Worm (Caenorhabditis elegans) whole organism, L4 larva: ENCODE results near the gene qars-1.

ENCODE experiments used
- F10B5.3 ChIP-seq: sonication (generic microtip); optimal IDR thresholded peaks from 2 replicates; lab custom pipeline; 2016; ENCODE audit warnings: mild to moderate bottlenecking, missing genetic modification characterization, missing compliant biosample characterization
- F26F4.8 ChIP-seq: fragments of 200-800 bp; sonication (Bioruptor generic); conservative IDR thresholded peaks from 2 replicates; pipeline ENCODE4 v1.3.6; 2022; ENCODE audit warnings: missing genetic modification characterization, missing compliant biosample characterization
- T20F7.1 ChIP-seq: fragments of 200-800 bp; sonication (Bioruptor generic); optimal IDR thresholded peaks from 2 replicates; lab custom pipeline; 2018; ENCODE audit warnings: mild to moderate bottlenecking, missing genetic modification characterization, missing compliant biosample characterization
- aly-2 ChIP-seq: sonication (generic microtip); optimal IDR thresholded peaks from 2 replicates; lab custom pipeline; 2018; ENCODE audit warnings: missing biosample characterization, missing genetic modification characterization
- ama-1 ChIP-seq: fragments of 150-350 bp; optimal IDR thresholded peaks from 2 replicates; lab custom pipeline; 2014; ENCODE audit warnings: inconsistent platforms, mixed read lengths
- arid-1 ChIP-seq: fragments of 200-800 bp; sonication (Bioruptor generic); conservative IDR thresholded peaks from 2 replicates; pipeline ENCODE4 v1.3.6; 2022; ENCODE audit warnings: missing genetic modification reagents, missing genetic modification characterization, missing compliant biosample characterization
- ceh-44 ChIP-seq: fragments of 200-800 bp; sonication (Bioruptor generic); IDR thresholded peaks from 2 replicates; pipeline ENCODE4 v1.3.6; 2022; ENCODE audit warnings: missing genetic modification reagents, missing genetic modification characterization, missing compliant biosample characterization
- cey-2 ChIP-seq: sonication (generic microtip); optimal IDR thresholded peaks from 3 replicates; lab custom pipeline; 2017; ENCODE audit warnings: missing genetic modification characterization, mild to moderate bottlenecking, missing compliant biosample characterization, antibody characterized with exemption, borderline replicate concordance; ENCODE audit not compliant: insufficient read depth
- daf-12 ChIP-seq: fragments of 150-350 bp; optimal IDR thresholded peaks from 2 replicates; lab custom pipeline; 2014; ENCODE audit warnings: missing biosample characterization, missing genetic modification reagents, missing genetic modification characterization
- daf-16 ChIP-seq, 3 experiments: sonication (generic microtip); optimal IDR thresholded peaks; 2 replicates each; lab custom pipeline; 2016 to 2017; ENCODE audit warnings: missing genetic modification characterization in 3 of 3, missing genetic modification reagents in 3 of 3, mild to moderate bottlenecking in 2 of 3, missing compliant biosample characterization in 2 of 3, missing biosample characterization in 1 of 3, moderate library complexity in 1 of 3
- dmd-9 ChIP-seq: fragments of 200-800 bp; sonication (Bioruptor generic); IDR thresholded peaks from 2 replicates; pipeline ENCODE4 v1.3.6; 2022; ENCODE audit warnings: missing genetic modification reagents, missing genetic modification characterization, missing compliant biosample characterization
- dpl-1 ChIP-seq: fragments of 150-350 bp; optimal IDR thresholded peaks from 2 replicates; lab custom pipeline; 2014; ENCODE audit warnings: missing biosample characterization, missing genetic modification reagents, missing genetic modification characterization
- dve-1 ChIP-seq: sonication (generic microtip); optimal IDR thresholded peaks from 2 replicates; lab custom pipeline; 2017; ENCODE audit warnings: antibody characterized with exemption, mild to moderate bottlenecking, missing genetic modification characterization, missing compliant biosample characterization; ENCODE audit not compliant: insufficient read depth
- egl-27 ChIP-seq: sonication (generic microtip); optimal IDR thresholded peaks from 3 replicates; lab custom pipeline; 2017; ENCODE audit warnings: missing biosample characterization, missing genetic modification reagents, missing genetic modification characterization
- gei-8 ChIP-seq: fragments of 200-800 bp; sonication (Bioruptor generic); optimal IDR thresholded peaks from 2 replicates; lab custom pipeline; 2018; ENCODE audit warnings: mild to moderate bottlenecking, missing genetic modification characterization, missing compliant biosample characterization
- hlh-30 ChIP-seq: sonication (generic microtip); optimal IDR thresholded peaks from 2 replicates; lab custom pipeline; 2017; ENCODE audit warnings: antibody characterized with exemption, mild to moderate bottlenecking, missing genetic modification characterization, missing compliant biosample characterization; ENCODE audit not compliant: insufficient read depth
- jun-1 ChIP-seq: fragments of 150-350 bp; optimal IDR thresholded peaks from 2 replicates; lab custom pipeline; 2014; ENCODE audit warnings: missing biosample characterization, missing genetic modification reagents, missing genetic modification characterization
- lin-13 ChIP-seq: fragments of 150-350 bp; optimal IDR thresholded peaks from 2 replicates; lab custom pipeline; 2014; ENCODE audit warnings: missing biosample characterization, missing genetic modification reagents, missing genetic modification characterization
- lin-29 ChIP-seq: fragments of 200-800 bp; sonication (Bioruptor generic); IDR thresholded peaks from 2 replicates; pipeline ENCODE4 v1.3.6; 2022; ENCODE audit warnings: missing genetic modification reagents, missing genetic modification characterization, missing compliant biosample characterization
- lir-3 ChIP-seq: sonication (generic microtip); optimal IDR thresholded peaks from 2 replicates; lab custom pipeline; 2016; ENCODE audit warnings: mild to moderate bottlenecking, missing genetic modification characterization, missing compliant biosample characterization
- madf-9 ChIP-seq: fragments of 200-800 bp; sonication (Bioruptor generic); conservative IDR thresholded peaks from 2 replicates; pipeline ENCODE4 v1.3.6; 2022; ENCODE audit warnings: missing genetic modification reagents, missing genetic modification characterization, missing compliant biosample characterization
- mxl-2 ChIP-seq: fragments of 200-800 bp; sonication (Bioruptor generic); conservative IDR thresholded peaks from 2 replicates; pipeline ENCODE4 v1.3.6; 2022; ENCODE audit warnings: missing genetic modification reagents, missing genetic modification characterization, missing compliant biosample characterization
- nhr-102 ChIP-seq: sonication (generic microtip); optimal IDR thresholded peaks from 2 replicates; lab custom pipeline; 2016; ENCODE audit warnings: mild to moderate bottlenecking, missing genetic modification characterization, moderate library complexity, missing compliant biosample characterization
- nhr-237 ChIP-seq: sonication (generic microtip); optimal IDR thresholded peaks from 2 replicates; lab custom pipeline; 2017; ENCODE audit warnings: missing biosample characterization, missing genetic modification characterization
- nhr-25 ChIP-seq: sonication (generic microtip); optimal IDR thresholded peaks from 2 replicates; lab custom pipeline; 2017; ENCODE audit warnings: missing genetic modification characterization, mild to moderate bottlenecking, missing compliant biosample characterization, antibody characterized with exemption, moderate library complexity, borderline replicate concordance; ENCODE audit not compliant: insufficient read depth
- nhr-28 ChIP-seq: fragments of 150-350 bp; optimal IDR thresholded peaks from 2 replicates; lab custom pipeline; 2014; ENCODE audit warnings: missing biosample characterization, missing genetic modification characterization
- nhr-76 ChIP-seq: fragments of 150-350 bp; optimal IDR thresholded peaks from 2 replicates; lab custom pipeline; 2014; ENCODE audit warnings: missing biosample characterization, missing genetic modification characterization
- pha-4 ChIP-seq, 2 experiments: fragments of 150-350 bp in 1 of 2; fragments of 200-800 bp in 1 of 2; sonication (Bioruptor generic) in 1 of 2; IDR thresholded peaks in 1 of 2; optimal IDR thresholded peaks in 1 of 2; 2 replicates each; pipeline versions ENCODE4 v1.3.6 to Lab custom; 2014 to 2022; ENCODE audit warnings: missing genetic modification characterization in 2 of 2, missing genetic modification reagents in 2 of 2, missing biosample characterization in 1 of 2, missing compliant biosample characterization in 1 of 2
- php-3 ChIP-seq: fragments of 200-800 bp; sonication (Bioruptor generic); IDR thresholded peaks from 2 replicates; pipeline ENCODE4 v1.3.6; 2022; ENCODE audit warnings: missing genetic modification reagents, missing genetic modification characterization, missing compliant biosample characterization
- rbr-2 ChIP-seq: sonication (generic microtip); optimal IDR thresholded peaks from 2 replicates; lab custom pipeline; 2016; ENCODE audit warnings: missing genotype, missing genetic modification characterization, missing compliant biosample characterization
- sdz-12 ChIP-seq: fragments of 200-800 bp; sonication (Bioruptor generic); optimal IDR thresholded peaks from 2 replicates; lab custom pipeline; 2018; ENCODE audit warnings: mild to moderate bottlenecking, missing genetic modification characterization, missing compliant biosample characterization
- skn-1 ChIP-seq: fragments of 150-350 bp; optimal IDR thresholded peaks from 2 replicates; lab custom pipeline; 2014; ENCODE audit warnings: missing biosample characterization, missing genetic modification characterization
- snpc-1.2 ChIP-seq: fragments of 200-800 bp; sonication (Bioruptor generic); IDR thresholded peaks from 2 replicates; pipeline ENCODE4 v1.3.6; 2022; ENCODE audit warnings: missing genetic modification reagents, missing genetic modification characterization, missing compliant biosample characterization
- snpc-4 ChIP-seq: fragments of 150-350 bp; optimal IDR thresholded peaks from 2 replicates; lab custom pipeline; 2014; ENCODE audit warnings: missing biosample characterization, missing genetic modification characterization
- spr-1 ChIP-seq: sonication (generic microtip); optimal IDR thresholded peaks from 2 replicates; lab custom pipeline; 2016; ENCODE audit warnings: mild to moderate bottlenecking, missing genetic modification characterization, missing compliant biosample characterization
- unc-39 ChIP-seq: sonication (generic microtip); optimal IDR thresholded peaks from 2 replicates; lab custom pipeline; 2017; ENCODE audit warnings: missing biosample characterization, missing genetic modification characterization
- unc-62 ChIP-seq, 3 experiments: fragments of 150-350 bp in 1 of 3; sonication (generic microtip); optimal IDR thresholded peaks in 2 of 3; peaks in 1 of 3; 1 replicate in 1 of 3; 2 replicates in 2 of 3; lab custom pipeline; 2014 to 2017; ENCODE audit warnings: missing biosample characterization in 3 of 3, missing genetic modification characterization in 3 of 3, missing genetic modification reagents in 3 of 3, missing genotype in 1 of 3
- vab-7 ChIP-seq: fragments of 200-800 bp; sonication (Bioruptor generic); IDR thresholded peaks from 2 replicates; pipeline ENCODE4 v1.3.6; 2022; ENCODE audit warnings: missing genetic modification reagents, missing genetic modification characterization, missing compliant biosample characterization
- zag-1 ChIP-seq: fragments of 150-350 bp; optimal IDR thresholded peaks from 2 replicates; lab custom pipeline; 2014; ENCODE audit warnings: missing biosample characterization, missing genetic modification characterization
- zip-2 ChIP-seq: fragments of 150-350 bp; optimal IDR thresholded peaks from 2 replicates; lab custom pipeline; 2014; ENCODE audit warnings: missing biosample characterization, missing genetic modification characterization
- ztf-11 ChIP-seq: fragments of 150-350 bp; optimal IDR thresholded peaks from 2 replicates; lab custom pipeline; 2014; ENCODE audit warnings: missing biosample characterization, missing genetic modification characterization
- ztf-7 ChIP-seq: fragments of 150-350 bp; optimal IDR thresholded peaks from 2 replicates; lab custom pipeline; 2014; ENCODE audit warnings: missing biosample characterization, missing genetic modification characterization

The qars-1 gene

DNA sequence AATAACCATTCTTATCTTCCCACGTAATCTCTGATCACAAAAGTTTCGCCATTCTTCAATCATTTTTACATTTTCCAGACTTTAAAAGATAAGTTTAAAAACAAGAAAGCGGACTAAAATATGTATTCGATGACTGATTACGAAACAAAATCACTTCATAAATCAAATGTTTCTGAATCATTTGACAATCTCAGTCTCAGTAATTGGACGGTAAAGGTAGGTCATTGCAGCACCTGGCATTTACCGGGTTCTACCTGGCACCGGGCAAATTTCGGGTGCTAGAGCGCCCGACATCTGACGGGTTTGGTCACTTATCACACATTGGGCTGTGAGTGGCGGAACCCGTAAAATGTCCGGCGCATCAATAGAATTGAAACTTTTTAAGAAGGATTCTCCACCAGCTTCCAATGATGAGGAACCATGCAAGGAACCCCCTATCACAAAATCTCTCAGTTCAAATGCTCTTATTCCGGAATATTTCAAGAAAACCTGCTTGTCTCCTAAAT lies 43.2 kb upstream of the qars-1 start, which contains the start of gene Y41E3.19:
TSS of gene Y41E3.19 (plus strand) at position 51 of the 506 bp plus-strand sequence.
- TF ChIP-seq ztf-11 (tag; lab: Kevin White, UChicago) (no peak), T20F7.1 (no peak), rbr-2 (no peak), hlh-30 (no peak), dpl-1 (GFP tag; lab: Kevin White, UChicago) (no peak), arid-1 (GFP tag; lab: Robert Waterston, UW) (no peak), snpc-1.2 (GFP tag; lab: Robert Waterston, UW) (peak; percentile 68; the same call in 1 of the 2 replicates)

DNA sequence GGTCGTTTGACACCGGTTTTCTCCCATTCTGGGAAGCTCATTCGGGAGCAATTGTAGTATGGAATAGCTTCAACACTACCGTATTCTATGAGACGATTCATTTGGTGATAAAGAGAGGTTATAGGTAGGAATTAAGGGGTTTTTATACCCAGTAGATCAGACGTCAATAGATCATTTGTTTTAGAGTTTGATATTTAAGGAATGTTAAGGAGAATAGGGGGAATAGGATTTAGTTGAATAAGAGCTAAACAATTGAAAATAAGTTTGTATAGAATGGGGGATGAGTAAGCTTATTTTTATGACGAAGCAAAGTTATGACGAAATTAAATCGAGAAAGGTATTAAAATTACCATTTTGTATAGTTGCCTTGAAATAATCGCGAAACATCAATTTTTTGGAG lies 40.3 kb upstream of the qars-1 start, which contains the start of gene srt-47:
TSS of gene srt-47 (minus strand) at position 101 of the 400 bp plus-strand sequence.
- TF ChIP-seq mxl-2 (no peak), gei-8 (no peak), ztf-11 (tag; lab: Kevin White, UChicago) (no peak), cey-2 (tag; lab: Kevin White, UChicago) (no peak), dmd-9 (GFP tag; lab: Robert Waterston, UW) (no peak), lin-29 (GFP tag; lab: Robert Waterston, UW) (no peak), unc-62 (GFP tag; optimal IDR thresholded peaks at IDR 0.05 in 1 of 2; lab: Kevin White, UChicago) (no peak), unc-62 (tag; optimal IDR thresholded peaks at IDR 0.05; lab: Kevin White, UChicago) (no peak), ztf-7 (tag; lab: Kevin White, UChicago) (no peak), ceh-44 (no peak)

DNA sequence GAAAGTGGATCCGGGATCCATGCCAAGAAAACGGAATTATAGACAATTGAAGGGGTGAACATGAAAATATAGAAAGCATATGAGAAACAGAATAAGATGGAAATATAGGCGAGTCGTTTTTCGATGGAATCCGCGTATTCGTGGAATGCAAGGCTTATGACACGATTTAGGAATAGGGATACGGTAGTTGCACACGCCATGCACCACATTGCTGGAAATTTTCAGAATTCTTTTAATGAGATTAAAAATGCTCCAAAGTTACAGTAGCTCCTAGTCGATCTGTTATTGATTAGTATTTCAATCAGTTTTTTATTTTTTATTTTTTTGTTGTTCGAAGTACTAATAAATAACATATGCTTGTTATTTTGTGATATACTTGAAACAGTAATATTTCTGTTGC lies 38.1 kb upstream of the qars-1 start:
- TF ChIP-seq dve-1 (tag; lab: Kevin White, UChicago) (no peak), zag-1 (tag; lab: Kevin White, UChicago) (no peak), pha-4 (GFP tag; IDR thresholded peaks at IDR 0.05; lab: Robert Waterston, UW) (no peak), pha-4 (tag; optimal IDR thresholded peaks at IDR 0.05; lab: Kevin White, UChicago) (no peak), ama-1 (lab: Kevin White, UChicago) (no peak), egl-27 (tag; lab: Kevin White, UChicago) (no peak), nhr-25 (no peak), nhr-102 (tag; lab: Kevin White, UChicago) (no peak), nhr-237 (no peak), skn-1 (no peak), spr-1 (tag; lab: Kevin White, UChicago) (no peak), php-3 (GFP tag; lab: Robert Waterston, UW) (no peak), F10B5.3 (tag; lab: Kevin White, UChicago) (no peak)

DNA sequence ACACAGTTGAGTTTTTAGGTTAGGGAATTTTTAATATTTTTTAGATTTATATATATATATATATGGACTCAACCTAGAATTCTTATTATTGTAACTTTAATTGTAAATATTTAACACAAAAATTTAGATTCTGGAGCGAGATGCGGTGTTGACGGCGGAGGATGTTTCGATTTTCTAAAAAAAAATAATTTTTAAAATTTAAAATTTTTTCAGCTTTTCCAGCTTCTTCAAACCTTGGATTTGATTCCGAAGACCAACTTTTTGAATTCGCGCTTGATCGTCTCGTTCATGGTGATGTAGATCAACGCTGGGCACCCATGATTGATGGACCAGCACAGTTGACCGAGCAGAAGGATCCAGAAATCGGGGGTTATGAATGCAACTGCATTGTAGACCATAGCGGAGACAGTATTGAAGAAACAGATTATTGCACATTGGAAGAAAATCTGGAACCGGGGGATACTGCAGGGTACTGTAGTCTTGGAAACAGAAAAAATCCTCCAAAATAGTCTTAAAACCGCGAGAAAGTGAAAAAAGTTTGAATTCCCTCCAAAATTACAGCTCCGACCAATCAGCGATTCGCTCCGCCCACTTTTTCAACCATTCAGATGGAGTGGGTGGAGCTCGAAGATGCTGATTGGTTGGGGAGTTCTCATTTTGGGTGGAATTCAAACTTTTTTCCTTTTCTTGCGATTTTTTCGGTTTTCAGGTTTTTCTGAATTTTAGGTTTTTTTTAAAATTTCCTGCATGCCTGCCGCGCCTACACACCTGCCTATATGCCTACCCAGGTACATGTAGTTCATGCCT lies 36.5 kb upstream of the qars-1 start:
- no peak for TF ChIP-seq zip-2 (tag; lab: Kevin White, UChicago)
- no peak for TF ChIP-seq daf-16 (GFP tag; optimal IDR thresholded peaks at IDR 0.05; lab: Kevin White, UChicago)
- no peak for TF ChIP-seq daf-16 (tag; optimal IDR thresholded peaks at IDR 0.05; lab: Kevin White, UChicago)
- TF ChIP-seq unc-39 (tag; lab: Kevin White, UChicago) = no peak
- TF ChIP-seq skn-1 = no peak
- no peak for TF ChIP-seq php-3 (GFP tag; lab: Robert Waterston, UW)
- TF ChIP-seq ama-1 (lab: Kevin White, UChicago) = peak; percentile 64
- TF ChIP-seq ceh-44 = no peak
- TF ChIP-seq daf-12 (tag; lab: Kevin White, UChicago) = no peak
- no peak for TF ChIP-seq egl-27 (tag; lab: Kevin White, UChicago)
- TF ChIP-seq jun-1 (tag; lab: Kevin White, UChicago) = peak; percentile 29
- no peak for TF ChIP-seq nhr-76 (tag; lab: Kevin White, UChicago)
- TF ChIP-seq lir-3 (tag; lab: Kevin White, UChicago) = no peak
- no peak for TF ChIP-seq madf-9
- no peak for TF ChIP-seq cey-2 (tag; lab: Kevin White, UChicago)
- TF ChIP-seq snpc-4 (tag; lab: Kevin White, UChicago) = no peak
- no peak for TF ChIP-seq F26F4.8
- TF ChIP-seq lin-13 (GFP tag; lab: Kevin White, UChicago) = no peak
- TF ChIP-seq sdz-12 = peak; percentile 9
- peak; percentile 37; the same call in 1 of the 2 replicates for TF ChIP-seq vab-7 (GFP tag; lab: Robert Waterston, UW)
- TF ChIP-seq nhr-28 = no peak
- peak; percentile 92 for TF ChIP-seq aly-2 (tag; lab: Kevin White, UChicago)
- TF ChIP-seq dpl-1 (GFP tag; lab: Kevin White, UChicago) = no peak
